Fruit fly (Drosophila melanogaster) whole organism, prepupa: ENCODE results near the gene Sam-S.

Source experiments
- CG3032 ChIP-seq: fragments of 200-800 bp; optimal IDR thresholded peaks from 2 replicates; lab custom pipeline; 2019; ENCODE audit warnings: missing biosample characterization, mild to moderate bottlenecking, missing genetic modification characterization, moderate library complexity
- CG34406 ChIP-seq: fragments of 200-800 bp; sonication (Bioruptor generic); optimal IDR thresholded peaks from 3 replicates; lab custom pipeline; 2016; ENCODE audit warnings: missing biosample characterization, missing genetic modification characterization
- CG8319 ChIP-seq: fragments of 200-800 bp; sonication (Bioruptor generic); optimal IDR thresholded peaks from 3 replicates; lab custom pipeline; 2016; ENCODE audit warnings: missing biosample characterization, missing genetic modification characterization
- acj6 ChIP-seq: fragments of 200-800 bp; sonication (Bioruptor generic); optimal IDR thresholded peaks from 3 replicates; lab custom pipeline; 2016; ENCODE audit warnings: missing biosample characterization, missing genetic modification characterization
- dac ChIP-seq: fragments of 200-800 bp; sonication (Bioruptor generic); optimal IDR thresholded peaks from 2 replicates; lab custom pipeline; 2017; ENCODE audit warnings: missing biosample characterization, mild to moderate bottlenecking, missing genetic modification characterization
- eg ChIP-seq: fragments of 200-800 bp; sonication (Bioruptor generic); IDR thresholded peaks from 3 replicates; pipeline ENCODE4 v1.3.6; 2022; ENCODE audit warnings: missing biosample characterization, missing genetic modification characterization
- pdm3 ChIP-seq: fragments of 200-800 bp; sonication (Bioruptor generic); optimal IDR thresholded peaks from 3 replicates; lab custom pipeline; 2016; ENCODE audit warnings: missing biosample characterization, missing genetic modification characterization

DNA sequence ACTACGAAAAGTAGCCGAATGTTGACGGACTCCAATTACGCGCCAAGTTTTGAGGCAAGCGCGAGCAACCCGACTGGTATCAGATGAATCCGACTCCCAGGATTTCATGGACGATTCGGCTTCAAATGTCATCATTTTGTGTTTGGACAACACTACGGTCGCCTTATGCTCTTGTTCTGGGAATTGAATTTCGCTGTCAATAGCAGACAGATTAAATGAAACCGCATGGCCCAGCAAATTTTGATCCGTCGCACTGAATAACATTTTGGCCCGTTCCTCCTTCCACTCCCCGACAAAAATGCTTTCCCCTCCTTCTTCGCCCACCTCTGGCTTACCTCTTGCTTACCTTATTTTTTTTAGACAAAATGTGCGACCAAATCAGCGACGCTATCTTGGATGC, 3.3 kb downstream of the Sam-S start:
- no peak for TF ChIP-seq pdm3 (GFP tag; lab: Kevin White, UChicago)
- no peak for TF ChIP-seq eg (GFP tag; lab: Robert Waterston, UW)
- TF ChIP-seq CG3032 (tag; lab: Kevin White, UChicago) = no peak
- TF ChIP-seq dac (GFP tag; lab: Kevin White, UChicago) = no peak
- TF ChIP-seq CG34406 (GFP tag; lab: Kevin White, UChicago) = no peak
- TF ChIP-seq CG8319 = no peak
- no peak for TF ChIP-seq acj6 (GFP tag; lab: Kevin White, UChicago)
